Worm (Caenorhabditis elegans) whole organism, young adult: ENCODE results near the gene rrp-8.
A peak's percentile ranks its signal among the peaks of the same experiment; 100 is the strongest.

ENCODE experiments used
- B0336.3 ChIP-seq: fragments of 200-800 bp; sonication (Bioruptor generic); IDR thresholded peaks from 2 replicates; pipeline ENCODE4 v1.3.6; 2022; ENCODE audit warnings: missing genetic modification characterization, missing compliant biosample characterization
- C06A6.2 ChIP-seq: fragments of 200-800 bp; sonication (Bioruptor generic); conservative IDR thresholded peaks from 2 replicates; pipeline ENCODE4 v1.3.6; 2022; ENCODE audit warnings: missing genetic modification characterization, missing compliant biosample characterization
- F33H1.4 ChIP-seq: fragments of 200-800 bp; sonication (Bioruptor generic); IDR thresholded peaks from 2 replicates; pipeline ENCODE4 v1.3.6; 2022; ENCODE audit warnings: missing genetic modification reagents, missing genetic modification characterization, missing compliant biosample characterization
- F37B4.10 ChIP-seq: fragments of 200-800 bp; sonication (Bioruptor generic); IDR thresholded peaks from 2 replicates; pipeline ENCODE4 v1.3.6; 2022; ENCODE audit warnings: missing genetic modification characterization, missing compliant biosample characterization
- F49E8.2 ChIP-seq: sonication (generic microtip); optimal IDR thresholded peaks from 3 replicates; lab custom pipeline; 2017; ENCODE audit warnings: missing genetic modification characterization, mild to moderate bottlenecking, missing compliant biosample characterization, antibody characterized with exemption, moderate library complexity; ENCODE audit not compliant: insufficient read depth
- T26A5.8 ChIP-seq: sonication (generic microtip); optimal IDR thresholded peaks from 2 replicates; lab custom pipeline; 2016; ENCODE audit warnings: missing genetic modification characterization, missing compliant biosample characterization
- Y53G8AR.9 ChIP-seq: fragments of 200-800 bp; sonication (Bioruptor generic); conservative IDR thresholded peaks from 2 replicates; pipeline ENCODE4 v1.3.6; 2022; ENCODE audit warnings: missing genetic modification reagents, missing genetic modification characterization, missing compliant biosample characterization
- Y56A3A.18 ChIP-seq: fragments of 200-800 bp; sonication (Bioruptor generic); IDR thresholded peaks from 2 replicates; pipeline ENCODE4 v1.3.6; 2022; ENCODE audit warnings: missing genetic modification reagents, missing genetic modification characterization, missing compliant biosample characterization
- ama-1 ChIP-seq, 3 experiments: fragments of 150-350 bp in 1 of 3; sonication (generic microtip) in 2 of 3; optimal IDR thresholded peaks; 2 replicates each; lab custom pipeline; 2014 to 2018; ENCODE audit warnings: missing biosample characterization in 2 of 3, missing genetic modification characterization in 2 of 3, missing genetic modification reagents in 2 of 3
- aptf-3 ChIP-seq: fragments of 200-800 bp; sonication (Bioruptor generic); IDR thresholded peaks from 2 replicates; pipeline ENCODE4 v1.3.6; 2022; ENCODE audit warnings: missing genetic modification characterization, missing compliant biosample characterization
- atf-7 ChIP-seq: sonication (generic microtip); optimal IDR thresholded peaks from 2 replicates; lab custom pipeline; 2017; ENCODE audit warnings: mild to moderate bottlenecking, missing genetic modification characterization, missing compliant biosample characterization
- bed-1 ChIP-seq: fragments of 200-800 bp; sonication (Bioruptor generic); IDR thresholded peaks from 2 replicates; pipeline ENCODE4 v1.3.6; 2022; ENCODE audit warnings: missing genetic modification reagents, missing genetic modification characterization, missing compliant biosample characterization
- cebp-1 ChIP-seq, 2 experiments: fragments of 200-800 bp in 1 of 2; sonication (Bioruptor generic) in 1 of 2; sonication (generic microtip) in 1 of 2; IDR thresholded peaks in 1 of 2; optimal IDR thresholded peaks in 1 of 2; 2 replicates each; pipeline versions ENCODE4 v1.3.6 to Lab custom; 2017 to 2022; ENCODE audit warnings: missing compliant biosample characterization in 2 of 2, missing genetic modification characterization in 2 of 2, mild to moderate bottlenecking in 1 of 2, missing genetic modification reagents in 1 of 2, moderate library complexity in 1 of 2
- dpl-1 ChIP-seq: fragments of 150-350 bp; optimal IDR thresholded peaks from 2 replicates; lab custom pipeline; 2014; ENCODE audit warnings: missing biosample characterization, missing genetic modification reagents, missing genetic modification characterization
- egrh-3 ChIP-seq: fragments of 200-800 bp; sonication (Bioruptor generic); IDR thresholded peaks from 2 replicates; pipeline ENCODE4 v1.3.6; 2022; ENCODE audit warnings: missing genetic modification reagents, missing genetic modification characterization, missing compliant biosample characterization
- ekl-4 ChIP-seq: fragments of 200-800 bp; sonication (Bioruptor generic); IDR thresholded peaks from 2 replicates; pipeline ENCODE4 v1.3.6; 2022; ENCODE audit warnings: missing genetic modification reagents, missing genetic modification characterization, missing compliant biosample characterization
- him-1 ChIP-seq: sonication (generic microtip); optimal IDR thresholded peaks from 2 replicates; lab custom pipeline; 2016; ENCODE audit warnings: missing genotype, missing genetic modification reagents, missing genetic modification characterization, missing compliant biosample characterization
- hrde-1 ChIP-seq: sonication (generic microtip); optimal IDR thresholded peaks from 2 replicates; lab custom pipeline; 2016; ENCODE audit warnings: missing genetic modification characterization, mild to moderate bottlenecking, missing compliant biosample characterization, moderate library complexity, missing genotype, missing genetic modification reagents, borderline replicate concordance
- hsf-1 ChIP-seq: fragments of 200-800 bp; sonication (Bioruptor generic); IDR thresholded peaks from 2 replicates; pipeline ENCODE4 v1.3.6; 2022; ENCODE audit warnings: missing genetic modification reagents, missing genetic modification characterization, missing compliant biosample characterization
- let-607 ChIP-seq, 2 experiments: fragments of 200-800 bp in 1 of 2; sonication (Bioruptor generic) in 1 of 2; sonication (generic microtip) in 1 of 2; optimal IDR thresholded peaks; 2 replicates each; lab custom pipeline; 2016 to 2018; ENCODE audit warnings: mild to moderate bottlenecking in 2 of 2, missing compliant biosample characterization in 2 of 2, missing genetic modification characterization in 2 of 2, moderate library complexity in 2 of 2, missing genotype in 1 of 2
- lin-35 ChIP-seq, 3 experiments: fragments of 150-350 bp in 2 of 3; sonication (generic microtip) in 1 of 3; optimal IDR thresholded peaks; 2 replicates each; lab custom pipeline; 2014 to 2018; ENCODE audit warnings: missing biosample characterization in 3 of 3, missing genetic modification characterization in 3 of 3, missing genetic modification reagents in 3 of 3
- lin-54 ChIP-seq: fragments of 200-800 bp; sonication (Bioruptor generic); optimal IDR thresholded peaks from 2 replicates; lab custom pipeline; 2018; ENCODE audit warnings: mild to moderate bottlenecking, missing genetic modification characterization, missing compliant biosample characterization
- madf-3 ChIP-seq: fragments of 200-800 bp; sonication (Bioruptor generic); IDR thresholded peaks from 2 replicates; pipeline ENCODE4 v1.3.6; 2022; ENCODE audit warnings: missing genetic modification reagents, missing genetic modification characterization, missing compliant biosample characterization
- madf-6 ChIP-seq: fragments of 200-800 bp; sonication (Bioruptor generic); IDR thresholded peaks from 2 replicates; pipeline ENCODE4 v1.3.6; 2022; ENCODE audit warnings: missing genetic modification reagents, missing genetic modification characterization, missing compliant biosample characterization
- madf-8 ChIP-seq: fragments of 200-800 bp; sonication (Bioruptor generic); conservative IDR thresholded peaks from 2 replicates; pipeline ENCODE4 v1.3.6; 2022; ENCODE audit warnings: missing genetic modification reagents, missing genetic modification characterization, missing compliant biosample characterization
- mcd-1 ChIP-seq: fragments of 200-800 bp; sonication (Bioruptor generic); IDR thresholded peaks from 2 replicates; pipeline ENCODE4 v1.3.6; 2022; ENCODE audit warnings: missing genetic modification reagents, missing genetic modification characterization, missing compliant biosample characterization
- mel-28 ChIP-seq: sonication (generic microtip); optimal IDR thresholded peaks from 2 replicates; lab custom pipeline; 2016; ENCODE audit warnings: borderline replicate concordance, mild to moderate bottlenecking, missing genetic modification characterization, missing compliant biosample characterization
- mxl-1 ChIP-seq: sonication (generic microtip); optimal IDR thresholded peaks from 2 replicates; lab custom pipeline; 2016; ENCODE audit warnings: missing genetic modification characterization, missing compliant biosample characterization
- nfyb-1 ChIP-seq: fragments of 200-800 bp; sonication (Bioruptor generic); IDR thresholded peaks from 2 replicates; pipeline ENCODE4 v1.3.6; 2022; ENCODE audit warnings: missing genetic modification reagents, missing genetic modification characterization, missing compliant biosample characterization
- nhr-120 ChIP-seq: fragments of 200-800 bp; sonication (Bioruptor generic); IDR thresholded peaks from 2 replicates; pipeline ENCODE4 v1.3.6; 2022; ENCODE audit warnings: missing genetic modification characterization, missing compliant biosample characterization
- rcor-1 ChIP-seq: fragments of 200-800 bp; sonication (Bioruptor generic); IDR thresholded peaks from 2 replicates; pipeline ENCODE4 v1.3.6; 2022; ENCODE audit warnings: missing genetic modification reagents, missing genetic modification characterization, missing compliant biosample characterization
- snpc-1.3 ChIP-seq: sonication (generic microtip); optimal IDR thresholded peaks from 2 replicates; lab custom pipeline; 2017; ENCODE audit warnings: missing genetic modification characterization, mild to moderate bottlenecking, missing compliant biosample characterization, antibody characterized with exemption, moderate library complexity, missing genotype, missing genetic modification reagents; ENCODE audit not compliant: insufficient read depth
- snpc-4 ChIP-seq, 5 experiments: fragments of 150-350 bp in 1 of 5; sonication (generic microtip) in 4 of 5; optimal IDR thresholded peaks; 2 replicates each; lab custom pipeline; 2014 to 2018; ENCODE audit warnings: missing genetic modification characterization in 5 of 5, missing biosample characterization in 3 of 5, antibody characterized with exemption in 2 of 5, mild to moderate bottlenecking in 2 of 5, missing compliant biosample characterization in 2 of 5, missing genotype in 2 of 5, moderate library complexity in 2 of 5, missing genetic modification reagents in 1 of 5
- tbp1 ChIP-seq: fragments of 200-800 bp; sonication (Bioruptor generic); optimal IDR thresholded peaks from 2 replicates; lab custom pipeline; 2018; ENCODE audit warnings: mild to moderate bottlenecking, missing genetic modification characterization, missing compliant biosample characterization
- tlf-1 ChIP-seq: fragments of 200-800 bp; sonication (Bioruptor generic); optimal IDR thresholded peaks from 2 replicates; lab custom pipeline; 2018; ENCODE audit warnings: mild to moderate bottlenecking, missing genetic modification characterization, missing compliant biosample characterization
- zfh-2 ChIP-seq: fragments of 200-800 bp; sonication (Bioruptor generic); conservative IDR thresholded peaks from 2 replicates; pipeline ENCODE4 v1.3.6; 2022; ENCODE audit warnings: missing genetic modification reagents, missing genetic modification characterization, missing compliant biosample characterization
- zim-3 ChIP-seq: sonication (generic microtip); optimal IDR thresholded peaks from 2 replicates; lab custom pipeline; 2017; ENCODE audit warnings: mild to moderate bottlenecking, missing genetic modification characterization, moderate library complexity, missing compliant biosample characterization
- ztf-22 ChIP-seq: fragments of 200-800 bp; sonication (Bioruptor generic); optimal IDR thresholded peaks from 2 replicates; lab custom pipeline; 2018; ENCODE audit warnings: mild to moderate bottlenecking, missing genetic modification characterization, moderate library complexity, missing compliant biosample characterization
- ztf-26 ChIP-seq: sonication (generic microtip); optimal IDR thresholded peaks from 2 replicates; lab custom pipeline; 2017; ENCODE audit warnings: missing genetic modification characterization, missing compliant biosample characterization
- ztf-28 ChIP-seq: fragments of 200-800 bp; sonication (Bioruptor generic); IDR thresholded peaks from 2 replicates; pipeline ENCODE4 v1.3.6; 2022; ENCODE audit warnings: missing genetic modification reagents, missing genetic modification characterization, missing compliant biosample characterization

rrp-8 gene

ce11 chrIV:386576-386975 lies 9.8 kb upstream of the rrp-8 start, which contains the start of gene T07A9.14 (continued):
- TF ChIP-seq madf-3 (GFP tag; lab: Robert Waterston, UW) (peak; percentile 88), zim-3 (tag; lab: Kevin White, UChicago) (no peak), rcor-1 (GFP tag; lab: Robert Waterston, UW) (peak; percentile 43; the same call in 1 of the 2 replicates), cebp-1 (GFP tag; IDR thresholded peaks at IDR 0.05; lab: Robert Waterston, UW) (no peak), cebp-1 (tag; optimal IDR thresholded peaks at IDR 0.05; lab: Kevin White, UChicago) (peak; percentile 5), tlf-1 (peak; percentile 27), F49E8.2 (tag; lab: Kevin White, UChicago) (peak; percentile 52), B0336.3 (GFP tag; lab: Robert Waterston, UW) (peak; percentile 64; the same call in 1 of the 2 replicates), ama-1 (optimal IDR thresholded peaks at IDR 0.05; lab: Kevin White, UChicago) (no peak), ama-1 (GFP tag; optimal IDR thresholded peaks at IDR 0.05; lab: Kevin White, UChicago) (peak in 1 of 2 experiments; percentile 56), T26A5.8 (no peak), let-607 (tag; optimal IDR thresholded peaks at IDR 0.05; lab: Kevin White, UChicago) (no peak), mxl-1 (peak; percentile 20), tbp1 (GFP tag; lab: Kevin White, UChicago) (no peak), lin-35 (GFP tag; optimal IDR thresholded peaks at IDR 0.05; lab: Kevin White, UChicago) (peak in 1 of 3 experiments; percentile 53), nfyb-1 (peak; percentile 60; the same call in 1 of the 2 replicates), snpc-1.3 (tag; lab: Kevin White, UChicago) (peak; percentile 31), atf-7 (tag; lab: Kevin White, UChicago) (peak; percentile 50), Y53G8AR.9 (GFP tag; lab: Robert Waterston, UW) (peak; percentile 58; the same call in 1 of the 2 replicates), him-1 (tag; lab: Kevin White, UChicago) (peak; percentile 9), snpc-4 (GFP tag; optimal IDR thresholded peaks at IDR 0.05; lab: Kevin White, UChicago) (no peak), snpc-4 (tag; optimal IDR thresholded peaks at IDR 0.05; lab: Kevin White, UChicago) (peak in 2 of 4 experiments; percentile 2 to 29), lin-54 (GFP tag; lab: Kevin White, UChicago) (peak; percentile 64), ekl-4 (peak; percentile 68), hrde-1 (tag; lab: Kevin White, UChicago) (peak; percentile 69), hsf-1 (GFP tag; lab: Robert Waterston, UW) (peak; percentile 67; the same call in 1 of the 2 replicates), Y56A3A.18 (0 out of 2 replicates have a peak, but pooled peaks have one; percentile 18), mel-28 (tag; lab: Kevin White, UChicago) (no peak), F33H1.4 (GFP tag; lab: Robert Waterston, UW) (peak; percentile 25), aptf-3 (no peak), madf-6 (GFP tag; lab: Robert Waterston, UW) (peak; percentile 73), mcd-1 (peak; percentile 37; the same call in 1 of the 2 replicates)
- TF ChIP-seq, all 124 proteins: peak for 33

DNA sequence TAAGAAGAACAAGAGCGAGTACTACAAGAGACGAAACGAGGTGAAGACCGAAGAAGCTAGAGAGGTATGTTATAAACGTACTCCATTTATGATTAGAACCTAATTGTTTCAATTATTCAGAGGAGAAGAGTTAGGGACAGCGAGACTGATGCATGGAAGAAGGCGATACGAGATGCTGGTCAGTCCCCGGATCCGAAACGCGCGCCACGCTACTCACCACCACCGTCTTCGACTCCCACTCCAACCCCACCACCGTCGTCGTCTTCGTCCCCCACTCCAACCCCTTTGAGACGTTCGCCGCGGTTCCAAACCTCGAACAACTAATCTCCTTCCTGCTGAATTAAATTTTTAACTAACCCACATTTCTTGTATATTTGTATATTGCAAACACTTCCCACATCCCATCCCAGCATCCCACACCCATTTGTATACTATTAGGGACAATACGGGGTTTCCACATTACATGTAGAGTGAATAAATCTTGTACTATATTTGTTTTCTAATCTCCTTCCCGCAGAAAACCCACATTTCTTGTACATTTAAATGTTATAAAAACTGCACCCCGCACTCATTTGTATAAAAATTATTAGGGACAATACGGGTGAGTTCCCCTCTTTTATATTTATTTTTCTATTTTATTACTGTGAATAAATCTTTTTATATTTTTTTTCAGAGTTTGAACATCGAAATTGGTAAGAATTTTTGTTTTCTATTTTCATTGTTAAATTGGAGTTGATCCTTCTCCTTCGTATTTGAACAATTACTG lies 8.9 kb upstream of the rrp-8 start:
- TF ChIP-seq ztf-26: no peak
- no peak for TF ChIP-seq ama-1 (optimal IDR thresholded peaks at IDR 0.05; lab: Kevin White, UChicago)
- TF ChIP-seq ama-1 (GFP tag; optimal IDR thresholded peaks at IDR 0.05; lab: Kevin White, UChicago): peak in 1 of 2 experiments; percentile 80
- peak; percentile 42 for TF ChIP-seq snpc-1.3 (tag; lab: Kevin White, UChicago)
- TF ChIP-seq madf-6 (GFP tag; lab: Robert Waterston, UW): peak; percentile 25; the same call in 1 of the 2 replicates
- TF ChIP-seq egrh-3: peak; percentile 61; the same call in 1 of the 2 replicates
- TF ChIP-seq bed-1 (GFP tag; lab: Robert Waterston, UW): no peak
- TF ChIP-seq ztf-22 (GFP tag; lab: Kevin White, UChicago): no peak
- TF ChIP-seq ekl-4: peak; percentile 32; the same call in 1 of the 2 replicates
- TF ChIP-seq madf-8: 0 out of 2 replicates have a peak, but pooled peaks have one; percentile 15
- TF ChIP-seq F49E8.2 (tag; lab: Kevin White, UChicago): no peak
- TF ChIP-seq ztf-28 (GFP tag; lab: Robert Waterston, UW): no peak
- TF ChIP-seq snpc-4 (GFP tag; optimal IDR thresholded peaks at IDR 0.05; lab: Kevin White, UChicago): no peak
- TF ChIP-seq snpc-4 (tag; optimal IDR thresholded peaks at IDR 0.05; lab: Kevin White, UChicago): peak in 1 of 4 experiments; percentile 10
- no peak for TF ChIP-seq F37B4.10 (GFP tag; lab: Robert Waterston, UW)
- no peak for TF ChIP-seq dpl-1 (GFP tag; lab: Kevin White, UChicago)
- TF ChIP-seq nhr-120: 0 out of 2 replicates have a peak, but pooled peaks have one; percentile 45
- TF ChIP-seq zfh-2: peak; percentile 76
- TF ChIP-seq atf-7 (tag; lab: Kevin White, UChicago): no peak
- TF ChIP-seq C06A6.2 (GFP tag; lab: Robert Waterston, UW): no peak
- TF ChIP-seq hrde-1 (tag; lab: Kevin White, UChicago): peak; percentile 5
- 0 out of 2 replicates have a peak, but pooled peaks have one; percentile 44 for TF ChIP-seq hsf-1 (GFP tag; lab: Robert Waterston, UW)
